Fruit fly (Drosophila melanogaster): ENCODE data around the gene ras.
A peak's percentile ranks its signal among the peaks of the same experiment; 100 is the strongest.

Gene ras

DNA sequence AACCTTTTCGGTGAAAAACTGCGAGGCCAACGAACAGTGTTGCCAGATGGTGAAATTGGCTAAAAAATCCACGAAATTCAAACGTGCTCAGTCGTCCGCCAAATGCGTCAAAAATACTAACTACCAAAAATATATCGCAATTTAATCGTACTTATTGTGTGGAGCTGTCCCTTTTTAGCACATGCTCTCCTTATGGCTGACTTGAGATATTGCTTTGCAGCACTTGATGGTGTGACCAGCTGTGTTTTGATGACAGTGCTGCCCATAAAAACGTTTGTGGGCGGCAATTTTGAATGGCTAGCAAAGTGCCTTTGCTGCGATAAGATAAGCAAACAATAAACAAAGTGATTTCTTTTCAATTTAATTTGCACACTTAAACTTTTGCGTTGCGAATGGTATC is 19.9 kb downstream of the ras start, which contains the start of gene Tango5 (continued):
- TF ChIP-seq amos (GFP tag; IDR thresholded peaks at IDR 0.05; ENCODE audit: partially characterized antibody) = peak; percentile 61; the same call in 1 of the 2 replicates
- TF ChIP-seq CG3407 (GFP tag; optimal IDR thresholded peaks at IDR 0.05) = no peak
- no peak for TF ChIP-seq cwo (GFP tag; optimal IDR thresholded peaks at IDR 0.05)
- TF ChIP-seq chm (GFP tag; IDR thresholded peaks at IDR 0.05) = no peak
- no peak for TF ChIP-seq crol (GFP tag; IDR thresholded peaks at IDR 0.05)
- no peak for TF ChIP-seq sr (GFP tag; IDR thresholded peaks at IDR 0.05)
- no peak for TF ChIP-seq Neu2 (GFP tag; optimal IDR thresholded peaks at IDR 0.05; ENCODE audit: borderline replicate concordance)
- no peak for TF ChIP-seq vvl (GFP tag; IDR thresholded peaks at IDR 0.05)
- TF ChIP-seq B-H1 (GFP tag; IDR thresholded peaks at IDR 0.05) = no peak
- TF ChIP-seq NC2α (GFP tag; optimal IDR thresholded peaks at IDR 0.05) = no peak
- TF ChIP-seq ftz-f1 (GFP tag; optimal IDR thresholded peaks at IDR 0.05) = peak; percentile 85
- TF ChIP-seq Dfd (GFP tag; optimal IDR thresholded peaks at IDR 0.05) = no peak
- no peak for TF ChIP-seq lmd (GFP tag; IDR thresholded peaks at IDR 0.05)
- no peak for TF ChIP-seq Xbp1 (GFP tag; optimal IDR thresholded peaks at IDR 0.05)
- no peak for TF ChIP-seq danr (GFP tag; IDR thresholded peaks at IDR 0.05)
- no peak for TF ChIP-seq D19B (GFP tag; optimal IDR thresholded peaks at IDR 0.05)
- TF ChIP-seq E2f1 (GFP tag; IDR thresholded peaks at IDR 0.05) = no peak
- TF ChIP-seq Six4 (GFP tag; optimal IDR thresholded peaks at IDR 0.05) = no peak
- no peak for TF ChIP-seq CG42726 (GFP tag; IDR thresholded peaks at IDR 0.05; ENCODE audit: partially characterized antibody)
- TF ChIP-seq CG14050 (GFP tag; IDR thresholded peaks at IDR 0.05) = no peak
- TF ChIP-seq CG13624 (GFP tag; optimal IDR thresholded peaks at IDR 0.05) = peak; percentile 71
- TF ChIP-seq sens-2 (GFP tag; IDR thresholded peaks at IDR 0.05) = no peak
- TF ChIP-seq eve (GFP tag; optimal IDR thresholded peaks at IDR 0.05) = no peak
- TF ChIP-seq Usf (GFP tag; optimal IDR thresholded peaks at IDR 0.05) = no peak
- TF ChIP-seq ato (GFP tag; IDR thresholded peaks at IDR 0.05; ENCODE audit: partially characterized antibody) = no peak
- TF ChIP-seq Med (GFP tag) = peak; percentile 48
- TF ChIP-seq Oli (tag; optimal IDR thresholded peaks at IDR 0.05) = no peak
- TF ChIP-seq CG3065 (GFP tag; optimal IDR thresholded peaks at IDR 0.05) = no peak
- no peak for TF ChIP-seq CG15011 (GFP tag; optimal IDR thresholded peaks at IDR 0.05)
- no peak for TF ChIP-seq CG9817 (tag; optimal IDR thresholded peaks at IDR 0.05)
- TF ChIP-seq lov (optimal IDR thresholded peaks at IDR 0.05) = no peak
- no peak for TF ChIP-seq lov (GFP tag; IDR thresholded peaks at IDR 0.05)
- no peak for TF ChIP-seq Asciz (GFP tag; optimal IDR thresholded peaks at IDR 0.05)
- TF ChIP-seq CG3281 (GFP tag; optimal IDR thresholded peaks at IDR 0.05) = no peak
- no peak for TF ChIP-seq Max (GFP tag; optimal IDR thresholded peaks at IDR 0.05)
- no peak for TF ChIP-seq H15 (GFP tag; IDR thresholded peaks at IDR 0.05)
- TF ChIP-seq Dll (GFP tag; IDR thresholded peaks at IDR 0.05; ENCODE audit: partially characterized antibody) = peak; percentile 49; the same call in 2 of the 4 replicates
- no peak for TF ChIP-seq sob (GFP tag; IDR thresholded peaks at IDR 0.05)
- TF ChIP-seq CG16813 (GFP tag; IDR thresholded peaks at IDR 0.05; ENCODE audit: partially characterized antibody) = peak; percentile 57
- TF ChIP-seq CG10654 (GFP tag; optimal IDR thresholded peaks at IDR 0.05) = no peak
- 0 out of 2 replicates have a peak, but pooled peaks have one; percentile 42 for TF ChIP-seq bbx (GFP tag; IDR thresholded peaks at IDR 0.05; ENCODE audit: partially characterized antibody)
- no peak for TF ChIP-seq CG5180 (GFP tag; optimal IDR thresholded peaks at IDR 0.05)
- no peak for TF ChIP-seq CG7745 (tag; optimal IDR thresholded peaks at IDR 0.05)
- TF ChIP-seq pzg (GFP tag; optimal IDR thresholded peaks at IDR 0.05) = peak; percentile 97
- TF ChIP-seq unc-4 (GFP tag; IDR thresholded peaks at IDR 0.05; ENCODE audit: partially characterized antibody) = peak; percentile 62; the same call in 1 of the 2 replicates
- TF ChIP-seq BtbVII (GFP tag; optimal IDR thresholded peaks at IDR 0.05) = no peak
- TF ChIP-seq mirr (GFP tag; optimal IDR thresholded peaks at IDR 0.05) = no peak
- TF ChIP-seq odd (GFP tag; optimal IDR thresholded peaks at IDR 0.05) = no peak
- TF ChIP-seq CG17802 (tag; optimal IDR thresholded peaks at IDR 0.05) = no peak
- TF ChIP-seq CG18476 (GFP tag; optimal IDR thresholded peaks at IDR 0.05) = no peak
- TF ChIP-seq CG9437 (GFP tag; optimal IDR thresholded peaks at IDR 0.05) = no peak

All from whole organism, embryonic.